Worm (Caenorhabditis elegans): ENCODE data around the gene kin-33.

- TF ChIP-seq C06A6.2 (GFP tag; conservative IDR thresholded peaks at IDR 0.05) (no peak), F10E7.11 (tag; optimal IDR thresholded peaks at IDR 0.05) (no peak), nfya-2 (GFP tag; IDR thresholded peaks at IDR 0.05) (no peak), ccch-3 (GFP tag; optimal IDR thresholded peaks at IDR 0.05) (no peak), dpl-1 (GFP tag; optimal IDR thresholded peaks at IDR 0.05) (no peak), F33H1.4 (GFP tag; IDR thresholded peaks at IDR 0.05) (no peak)
Measured at ce11 chrV:201300-201699, 33.2 kb downstream of the kin-33 start, which contains the start of gene trpp-1.

Measured in whole organism, young adult.